Worm (Caenorhabditis elegans) whole organism, young adult: ENCODE data around the gene aqp-12.
A peak's percentile ranks its signal among the peaks of the same experiment; 100 is the strongest.

Source experiments
- B0035.1 ChIP-seq: sonication (generic microtip); optimal IDR thresholded peaks from 2 replicates; lab custom pipeline; 2016; ENCODE audit warnings: missing genetic modification characterization, mild to moderate bottlenecking, missing compliant biosample characterization, missing genotype, missing genetic modification reagents
- C06A6.2 ChIP-seq: fragments of 200-800 bp; sonication (Bioruptor generic); conservative IDR thresholded peaks from 2 replicates; pipeline ENCODE4 v1.3.6; 2022; ENCODE audit warnings: missing genetic modification characterization, missing compliant biosample characterization
- F22D6.2 ChIP-seq: sonication (generic microtip); optimal IDR thresholded peaks from 2 replicates; lab custom pipeline; 2016; ENCODE audit warnings: mild to moderate bottlenecking, missing genetic modification characterization, missing compliant biosample characterization
- F39B2.1 ChIP-seq: fragments of 200-800 bp; sonication (Bioruptor generic); IDR thresholded peaks from 2 replicates; pipeline ENCODE4 v1.3.6; 2022; ENCODE audit warnings: missing genetic modification reagents, missing genetic modification characterization, missing compliant biosample characterization
- F57A8.1 ChIP-seq: fragments of 200-800 bp; sonication (Bioruptor generic); optimal IDR thresholded peaks from 2 replicates; lab custom pipeline; 2018; ENCODE audit warnings: mild to moderate bottlenecking, missing genetic modification characterization, moderate library complexity, missing compliant biosample characterization
- F57C9.4 ChIP-seq: sonication (generic microtip); optimal IDR thresholded peaks from 2 replicates; lab custom pipeline; 2017; ENCODE audit warnings: mild to moderate bottlenecking, missing genetic modification characterization, missing compliant biosample characterization
- Y53G8AR.9 ChIP-seq: fragments of 200-800 bp; sonication (Bioruptor generic); conservative IDR thresholded peaks from 2 replicates; pipeline ENCODE4 v1.3.6; 2022; ENCODE audit warnings: missing genetic modification reagents, missing genetic modification characterization, missing compliant biosample characterization
- ama-1 ChIP-seq, 3 experiments: fragments of 150-350 bp in 1 of 3; sonication (generic microtip) in 2 of 3; optimal IDR thresholded peaks; 2 replicates each; lab custom pipeline; 2014 to 2018; ENCODE audit warnings: missing biosample characterization in 2 of 3, missing genetic modification characterization in 2 of 3, missing genetic modification reagents in 2 of 3
- athp-1 ChIP-seq: sonication (generic microtip); optimal IDR thresholded peaks from 2 replicates; lab custom pipeline; 2017; ENCODE audit warnings: mild to moderate bottlenecking, missing genetic modification characterization, missing compliant biosample characterization
- attf-3 ChIP-seq: fragments of 200-800 bp; sonication (Bioruptor generic); conservative IDR thresholded peaks from 2 replicates; pipeline ENCODE4 v1.3.6; 2022; ENCODE audit warnings: missing genetic modification reagents, missing genetic modification characterization, missing compliant biosample characterization
- attf-5 ChIP-seq: fragments of 200-800 bp; sonication (Bioruptor generic); optimal IDR thresholded peaks from 2 replicates; lab custom pipeline; 2018; ENCODE audit warnings: mild to moderate bottlenecking, missing genetic modification characterization, missing compliant biosample characterization
- ccch-3 ChIP-seq: fragments of 200-800 bp; sonication (Bioruptor generic); optimal IDR thresholded peaks from 2 replicates; lab custom pipeline; 2018; ENCODE audit warnings: mild to moderate bottlenecking, missing genetic modification characterization, missing compliant biosample characterization
- ceh-58 ChIP-seq: fragments of 200-800 bp; sonication (Bioruptor generic); IDR thresholded peaks from 2 replicates; pipeline ENCODE4 v1.3.6; 2022; ENCODE audit warnings: missing genetic modification characterization, missing compliant biosample characterization
- chd-7 ChIP-seq: sonication (generic microtip); optimal IDR thresholded peaks from 2 replicates; lab custom pipeline; 2016; ENCODE audit warnings: mild to moderate bottlenecking, missing genetic modification characterization, moderate library complexity, missing compliant biosample characterization
- die-1 ChIP-seq: sonication (generic microtip); optimal IDR thresholded peaks from 2 replicates; lab custom pipeline; 2016; ENCODE audit warnings: missing genotype, mild to moderate bottlenecking, missing genetic modification characterization, missing compliant biosample characterization
- egl-18 ChIP-seq: fragments of 200-800 bp; sonication (Bioruptor generic); IDR thresholded peaks from 2 replicates; pipeline ENCODE4 v1.3.6; 2022; ENCODE audit warnings: missing genetic modification reagents, missing genetic modification characterization, missing compliant biosample characterization
- egl-44 ChIP-seq: fragments of 200-800 bp; sonication (Bioruptor generic); IDR thresholded peaks from 2 replicates; pipeline ENCODE4 v1.3.6; 2022; ENCODE audit warnings: missing genetic modification reagents, missing genetic modification characterization, missing compliant biosample characterization
- fkh-3 ChIP-seq: sonication (generic microtip); optimal IDR thresholded peaks from 2 replicates; lab custom pipeline; 2016; ENCODE audit warnings: mild to moderate bottlenecking, missing genetic modification characterization, missing compliant biosample characterization
- hlh-12 ChIP-seq: sonication (generic microtip); optimal IDR thresholded peaks from 2 replicates; lab custom pipeline; 2016; ENCODE audit warnings: missing genetic modification characterization, missing compliant biosample characterization
- hmg-1.2 ChIP-seq: fragments of 200-800 bp; sonication (Bioruptor generic); IDR thresholded peaks from 2 replicates; pipeline ENCODE4 v1.3.6; 2022; ENCODE audit warnings: missing genetic modification reagents, missing genetic modification characterization, missing compliant biosample characterization
- hrde-1 ChIP-seq: sonication (generic microtip); optimal IDR thresholded peaks from 2 replicates; lab custom pipeline; 2016; ENCODE audit warnings: missing genetic modification characterization, mild to moderate bottlenecking, missing compliant biosample characterization, moderate library complexity, missing genotype, missing genetic modification reagents, borderline replicate concordance
- lag-1 ChIP-seq: fragments of 200-800 bp; sonication (Bioruptor generic); IDR thresholded peaks from 2 replicates; pipeline ENCODE4 v1.3.6; 2022; ENCODE audit warnings: missing genetic modification reagents, missing genetic modification characterization, missing compliant biosample characterization
- lsl-1 ChIP-seq: fragments of 200-800 bp; sonication (Bioruptor generic); optimal IDR thresholded peaks from 2 replicates; lab custom pipeline; 2018; ENCODE audit warnings: mild to moderate bottlenecking, missing genetic modification characterization, moderate library complexity, missing compliant biosample characterization
- lsy-27 ChIP-seq: sonication (generic microtip); optimal IDR thresholded peaks from 2 replicates; lab custom pipeline; 2017; ENCODE audit warnings: missing genetic modification characterization, mild to moderate bottlenecking, missing compliant biosample characterization, antibody characterized with exemption, missing genotype, borderline replicate concordance; ENCODE audit not compliant: insufficient read depth
- madf-10 ChIP-seq: sonication (generic microtip); optimal IDR thresholded peaks from 2 replicates; lab custom pipeline; 2016; ENCODE audit warnings: mild to moderate bottlenecking, missing genetic modification characterization, missing compliant biosample characterization
- madf-8 ChIP-seq: fragments of 200-800 bp; sonication (Bioruptor generic); conservative IDR thresholded peaks from 2 replicates; pipeline ENCODE4 v1.3.6; 2022; ENCODE audit warnings: missing genetic modification reagents, missing genetic modification characterization, missing compliant biosample characterization
- mes-4 ChIP-seq: sonication (generic microtip); optimal IDR thresholded peaks from 2 replicates; lab custom pipeline; 2016; ENCODE audit warnings: missing genotype, missing genetic modification characterization, missing compliant biosample characterization
- nfya-2 ChIP-seq: fragments of 200-800 bp; sonication (Bioruptor generic); IDR thresholded peaks from 2 replicates; pipeline ENCODE4 v1.3.6; 2022; ENCODE audit warnings: missing genetic modification reagents, missing genetic modification characterization, missing compliant biosample characterization
- nhr-120 ChIP-seq: fragments of 200-800 bp; sonication (Bioruptor generic); IDR thresholded peaks from 2 replicates; pipeline ENCODE4 v1.3.6; 2022; ENCODE audit warnings: missing genetic modification characterization, missing compliant biosample characterization
- nhr-27 ChIP-seq: fragments of 200-800 bp; sonication (Bioruptor generic); optimal IDR thresholded peaks from 2 replicates; lab custom pipeline; 2018; ENCODE audit warnings: mild to moderate bottlenecking, missing genetic modification characterization, moderate library complexity, missing compliant biosample characterization
- pha-4 ChIP-seq: fragments of 150-350 bp; sonication (generic microtip); optimal IDR thresholded peaks from 2 replicates; lab custom pipeline; 2014; ENCODE audit warnings: missing biosample characterization, missing genetic modification reagents, missing genetic modification characterization
- sdz-38 ChIP-seq: sonication (generic microtip); optimal IDR thresholded peaks from 2 replicates; lab custom pipeline; 2016; ENCODE audit warnings: missing genotype, missing genetic modification characterization, missing compliant biosample characterization
- snpc-1.1 ChIP-seq: sonication (generic microtip); optimal IDR thresholded peaks from 2 replicates; lab custom pipeline; 2017; ENCODE audit warnings: missing genetic modification characterization, mild to moderate bottlenecking, missing compliant biosample characterization, antibody characterized with exemption, moderate library complexity, missing genotype, missing genetic modification reagents; ENCODE audit not compliant: insufficient read depth
- snpc-3.4 ChIP-seq: sonication (generic microtip); optimal IDR thresholded peaks from 2 replicates; lab custom pipeline; 2017; ENCODE audit warnings: missing genetic modification characterization, mild to moderate bottlenecking, missing compliant biosample characterization, antibody characterized with exemption, moderate library complexity, missing genotype, missing genetic modification reagents
- sptf-2 ChIP-seq: fragments of 200-800 bp; sonication (Bioruptor generic); optimal IDR thresholded peaks from 2 replicates; lab custom pipeline; 2018; ENCODE audit warnings: mild to moderate bottlenecking, missing genetic modification characterization, missing compliant biosample characterization
- unc-62 ChIP-seq: fragments of 150-350 bp; optimal IDR thresholded peaks from 2 replicates; lab custom pipeline; 2014; ENCODE audit warnings: missing biosample characterization, missing genetic modification reagents, missing genetic modification characterization
- zfh-2 ChIP-seq: fragments of 200-800 bp; sonication (Bioruptor generic); conservative IDR thresholded peaks from 2 replicates; pipeline ENCODE4 v1.3.6; 2022; ENCODE audit warnings: missing genetic modification reagents, missing genetic modification characterization, missing compliant biosample characterization
- ztf-28 ChIP-seq: fragments of 200-800 bp; sonication (Bioruptor generic); IDR thresholded peaks from 2 replicates; pipeline ENCODE4 v1.3.6; 2022; ENCODE audit warnings: missing genetic modification reagents, missing genetic modification characterization, missing compliant biosample characterization
- ztf-3 ChIP-seq: fragments of 200-800 bp; sonication (Bioruptor generic); optimal IDR thresholded peaks from 2 replicates; lab custom pipeline; 2018; ENCODE audit warnings: mild to moderate bottlenecking, missing genetic modification characterization, missing compliant biosample characterization
- ztf-6 ChIP-seq: fragments of 200-800 bp; sonication (Bioruptor generic); IDR thresholded peaks from 2 replicates; pipeline ENCODE4 v1.3.6; 2022; ENCODE audit warnings: missing genetic modification reagents, missing genetic modification characterization, missing compliant biosample characterization

Gene aqp-12

ce11 chrII:12199912-12200637 lies 2.9 kb upstream of the aqp-12 start, which contains the start of gene polg-1:
Gene polg-1 (minus strand): TSS chrII:12199962.
- TF ChIP-seq madf-8 (GFP tag; lab: Robert Waterston, UW): no peak
- TF ChIP-seq lsl-1 (GFP tag; lab: Kevin White, UChicago): peak; percentile 46
- no peak for TF ChIP-seq pha-4 (tag; lab: Kevin White, UChicago)

- no peak for TF ChIP-seq B0035.1 (tag; lab: Kevin White, UChicago)
- TF ChIP-seq attf-5: no peak
- no peak for TF ChIP-seq sdz-38 (tag; lab: Kevin White, UChicago)
- no peak for TF ChIP-seq F22D6.2
- TF ChIP-seq hlh-12 (tag; lab: Kevin White, UChicago): no peak
- TF ChIP-seq ceh-58 (GFP tag; lab: Robert Waterston, UW): no peak
- TF ChIP-seq lsl-1 (GFP tag; lab: Kevin White, UChicago): no peak
- TF ChIP-seq nhr-27: no peak
- no peak for TF ChIP-seq pha-4 (tag; lab: Kevin White, UChicago)
- TF ChIP-seq ztf-3 (GFP tag; lab: Kevin White, UChicago): no peak
- TF ChIP-seq lsy-27 (tag; lab: Kevin White, UChicago): no peak
- no peak for TF ChIP-seq nhr-120 (GFP tag; lab: Robert Waterston, UW)
- TF ChIP-seq snpc-1.1 (tag; lab: Kevin White, UChicago): no peak
- no peak for TF ChIP-seq sptf-2 (GFP tag; lab: Kevin White, UChicago)
- TF ChIP-seq F57A8.1 (GFP tag; lab: Kevin White, UChicago): no peak
- TF ChIP-seq F57C9.4: no peak
Measured at ce11 chrII:12202281-12202680, 740 bp upstream of the aqp-12 start, which contains the start of gene trpp-5. Gene trpp-5 (minus strand): TSS chrII:12202381.

- TF ChIP-seq hmg-1.2 (GFP tag; lab: Robert Waterston, UW) (no peak), zfh-2 (no peak), F39B2.1 (no peak), die-1 (tag; lab: Kevin White, UChicago) (no peak), fkh-3 (no peak), ztf-6 (no peak), lsy-27 (tag; lab: Kevin White, UChicago) (no peak), mes-4 (tag; lab: Kevin White, UChicago) (no peak), ztf-28 (GFP tag; lab: Robert Waterston, UW) (no peak), lag-1 (no peak), egl-18 (GFP tag; lab: Robert Waterston, UW) (no peak), C06A6.2 (no peak), hlh-12 (tag; lab: Kevin White, UChicago) (no peak), unc-62 (GFP tag; lab: Kevin White, UChicago) (no peak), attf-3 (GFP tag; lab: Robert Waterston, UW) (no peak), egl-44 (no peak), snpc-1.1 (tag; lab: Kevin White, UChicago) (no peak), nfya-2 (GFP tag; lab: Robert Waterston, UW) (no peak), chd-7 (no peak)
Measured at ce11 chrII:12204617-12205016, 1.6 kb downstream of the aqp-12 start.

ce11 chrII:12208741-12209140 lies 5.7 kb downstream of the aqp-12 start:
- TF ChIP-seq hrde-1 (tag; lab: Kevin White, UChicago) (peak; percentile 28), snpc-3.4 (tag; lab: Kevin White, UChicago) (no peak), Y53G8AR.9 (GFP tag; lab: Robert Waterston, UW) (0 out of 2 replicates have a peak, but pooled peaks have one; percentile 26), ama-1 (optimal IDR thresholded peaks at IDR 0.05; lab: Kevin White, UChicago) (no peak), ama-1 (GFP tag; optimal IDR thresholded peaks at IDR 0.05; lab: Kevin White, UChicago) (peak in 1 of 2 experiments; percentile 10), athp-1 (tag; lab: Kevin White, UChicago) (peak; percentile 37), madf-10 (no peak), ccch-3 (GFP tag; lab: Kevin White, UChicago) (no peak), lsy-27 (tag; lab: Kevin White, UChicago) (no peak)
- TF ChIP-seq, all 124 proteins: peak for 4
